Fruit fly (Drosophila melanogaster) whole organism, embryonic: Measurements from ENCODE around the gene Atg8b.

Experiments used
- Antp ChIP-seq: fragments of 200-800 bp; sonication (Bioruptor generic); optimal IDR thresholded peaks from 3 replicates; lab custom pipeline; 2016; ENCODE audit warnings: missing biosample characterization, missing genetic modification characterization
- Asciz ChIP-seq: fragments of 200-800 bp; sonication (Bioruptor generic); optimal IDR thresholded peaks from 2 replicates; lab custom pipeline; 2017; ENCODE audit warnings: missing biosample characterization, mild to moderate bottlenecking, missing genetic modification characterization, missing genetic modification reagents
- CG10209 ChIP-seq: fragments of 200-800 bp; sonication (Bioruptor generic); optimal IDR thresholded peaks from 3 replicates; lab custom pipeline; 2017; ENCODE audit warnings: missing biosample characterization, mild to moderate bottlenecking, missing genetic modification characterization, missing genetic modification reagents
- CG10959 ChIP-seq: fragments of 200-800 bp; sonication (Bioruptor generic); IDR thresholded peaks from 2 replicates; pipeline ENCODE4 v1.3.6; 2022; ENCODE audit warnings: missing biosample characterization, missing genetic modification characterization
- CG11695 ChIP-seq: fragments of 200-800 bp; sonication (Bioruptor generic); IDR thresholded peaks from 3 replicates; pipeline ENCODE4 v1.3.6; 2022; ENCODE audit warnings: missing biosample characterization, missing genetic modification characterization
- CG12155 ChIP-seq: fragments of 200-800 bp; sonication (Bioruptor generic); optimal IDR thresholded peaks from 3 replicates; lab custom pipeline; 2016; ENCODE audit warnings: missing biosample characterization, missing genetic modification characterization
- CG12769 ChIP-seq: fragments of 200-800 bp; sonication (Bioruptor generic); optimal IDR thresholded peaks from 2 replicates; lab custom pipeline; 2019; ENCODE audit warnings: missing biosample characterization, mild to moderate bottlenecking, missing genetic modification characterization, moderate library complexity
- CG14667 ChIP-seq: fragments of 200-800 bp; sonication (Bioruptor generic); IDR thresholded peaks from 2 replicates; pipeline ENCODE4 v1.3.6; 2022; ENCODE audit warnings: missing biosample characterization, missing genetic modification characterization
- CG18599 ChIP-seq: fragments of 200-800 bp; sonication (Bioruptor generic); optimal IDR thresholded peaks from 3 replicates; lab custom pipeline; 2017; ENCODE audit warnings: missing biosample characterization, missing genetic modification characterization, mild to moderate bottlenecking, moderate library complexity, missing genetic modification reagents
- CG2712 ChIP-seq: fragments of 200-800 bp; optimal IDR thresholded peaks from 3 replicates; lab custom pipeline; 2019; ENCODE audit warnings: missing biosample characterization, mild to moderate bottlenecking, missing genetic modification characterization, moderate library complexity
- CG2875 ChIP-seq: fragments of 200-800 bp; sonication (Bioruptor generic); optimal IDR thresholded peaks from 2 replicates; lab custom pipeline; 2017; ENCODE audit warnings: missing biosample characterization, mild to moderate bottlenecking, missing genetic modification characterization, missing genetic modification reagents
- CG31388 ChIP-seq: fragments of 200-800 bp; sonication (Bioruptor generic); optimal IDR thresholded peaks from 2 replicates; lab custom pipeline; 2016; ENCODE audit warnings: missing biosample characterization, missing genetic modification characterization
- CG33557 ChIP-seq: fragments of 200-800 bp; sonication (Bioruptor generic); optimal IDR thresholded peaks from 2 replicates; lab custom pipeline; 2019; ENCODE audit warnings: missing biosample characterization, mild to moderate bottlenecking, missing genetic modification characterization, moderate library complexity
- CG43689 ChIP-seq: fragments of 200-800 bp; sonication (Bioruptor generic); IDR thresholded peaks from 2 replicates; pipeline ENCODE4 v1.3.6; 2022; ENCODE audit warnings: missing biosample characterization, missing genetic modification characterization
- CG4617 ChIP-seq: fragments of 200-800 bp; sonication (Bioruptor generic); optimal IDR thresholded peaks from 3 replicates; lab custom pipeline; 2016; ENCODE audit warnings: missing biosample characterization, missing genetic modification characterization, borderline replicate concordance
- CG7271 ChIP-seq: fragments of 200-800 bp; sonication (Bioruptor generic); optimal IDR thresholded peaks from 2 replicates; lab custom pipeline; 2018; ENCODE audit warnings: missing biosample characterization, mild to moderate bottlenecking, missing genetic modification characterization, moderate library complexity
- CG8765 ChIP-seq: fragments of 200-800 bp; sonication (Bioruptor generic); IDR thresholded peaks from 2 replicates; pipeline ENCODE4 v1.3.6; 2022; ENCODE audit warnings: missing biosample characterization, missing genetic modification characterization
- CG9727 ChIP-seq: fragments of 200-800 bp; sonication (Bioruptor generic); optimal IDR thresholded peaks from 3 replicates; lab custom pipeline; 2017; ENCODE audit warnings: missing biosample characterization, mild to moderate bottlenecking, missing genetic modification characterization
- Camta ChIP-seq: fragments of 200-800 bp; sonication (Bioruptor generic); optimal IDR thresholded peaks from 2 replicates; lab custom pipeline; 2016; ENCODE audit warnings: missing biosample characterization, missing genetic modification characterization
- D19A ChIP-seq: fragments of 200-800 bp; optimal IDR thresholded peaks from 3 replicates; lab custom pipeline; 2019; ENCODE audit warnings: missing biosample characterization, mild to moderate bottlenecking, missing genetic modification characterization, moderate library complexity
- Doc3 ChIP-seq: fragments of 200-800 bp; sonication (Bioruptor generic); IDR thresholded peaks from 3 replicates; pipeline ENCODE4 v1.3.6; 2022; ENCODE audit warnings: missing biosample characterization, missing genetic modification characterization; ENCODE audit not compliant: partially characterized antibody
- Dref ChIP-seq: fragments of 200-800 bp; sonication (Bioruptor generic); IDR thresholded peaks from 2 replicates; pipeline ENCODE4 v1.3.6; 2022; ENCODE audit warnings: missing biosample characterization, missing genetic modification characterization
- Drgx ChIP-seq: fragments of 200-800 bp; sonication (Bioruptor generic); IDR thresholded peaks from 2 replicates; pipeline ENCODE4 v1.3.6; 2022; ENCODE audit warnings: missing biosample characterization, missing genetic modification characterization
- ERR ChIP-seq: fragments of 200-800 bp; sonication (Bioruptor generic); optimal IDR thresholded peaks from 2 replicates; lab custom pipeline; 2016; ENCODE audit warnings: missing biosample characterization, missing genetic modification characterization
- Hey ChIP-seq: fragments of 200-800 bp; sonication (Bioruptor generic); optimal IDR thresholded peaks from 3 replicates; lab custom pipeline; 2018; ENCODE audit warnings: missing biosample characterization, mild to moderate bottlenecking, missing genetic modification characterization
- Hmx ChIP-seq: fragments of 200-800 bp; sonication (Bioruptor generic); optimal IDR thresholded peaks from 2 replicates; lab custom pipeline; 2016; ENCODE audit warnings: missing biosample characterization, missing genetic modification characterization
- Mes4 ChIP-seq: fragments of 200-800 bp; sonication (Bioruptor generic); optimal IDR thresholded peaks from 2 replicates; lab custom pipeline; 2016; ENCODE audit warnings: missing biosample characterization, missing genetic modification characterization
- Ptx1 ChIP-seq: fragments of 200-800 bp; sonication (Bioruptor generic); IDR thresholded peaks from 2 replicates; pipeline ENCODE4 v1.3.6; 2022; ENCODE audit warnings: missing biosample characterization, missing genetic modification characterization
- Scr ChIP-seq: fragments of 200-800 bp; sonication (Bioruptor generic); IDR thresholded peaks from 2 replicates; pipeline ENCODE4 v1.3.6; 2022; ENCODE audit warnings: missing biosample characterization, missing genetic modification characterization; ENCODE audit not compliant: partially characterized antibody
- Sin3A ChIP-seq: fragments of >200 bp; optimal IDR thresholded peaks from 2 replicates; lab custom pipeline; 2018
- ase ChIP-seq: fragments of 200-800 bp; sonication (Bioruptor generic); IDR thresholded peaks from 3 replicates; pipeline ENCODE4 v1.3.6; 2022; ENCODE audit warnings: missing biosample characterization, missing genetic modification characterization
- bbx ChIP-seq: fragments of 200-800 bp; sonication (Bioruptor generic); IDR thresholded peaks from 2 replicates; pipeline ENCODE4 v1.3.6; 2022; ENCODE audit warnings: missing biosample characterization, missing genetic modification characterization; ENCODE audit not compliant: partially characterized antibody
- br ChIP-seq: fragments of >200 bp; optimal IDR thresholded peaks from 2 replicates; lab custom pipeline; 2017
- bsh ChIP-seq, 2 experiments: fragments of 200-800 bp; sonication (Bioruptor generic); optimal IDR thresholded peaks; 2 replicates each; lab custom pipeline; 2017 to 2018; ENCODE audit warnings: mild to moderate bottlenecking in 2 of 2, missing biosample characterization in 2 of 2, missing genetic modification characterization in 2 of 2, moderate library complexity in 1 of 2
- cad ChIP-seq: fragments of >200 bp; optimal IDR thresholded peaks from 2 replicates; lab custom pipeline; 2017; ENCODE audit warnings: missing biosample characterization, missing genetic modification characterization
- corto ChIP-seq: fragments of 200-800 bp; sonication (Bioruptor generic); optimal IDR thresholded peaks from 2 replicates; lab custom pipeline; 2016; ENCODE audit warnings: missing biosample characterization, mild to moderate bottlenecking, missing genetic modification characterization, moderate library complexity
- fd3F ChIP-seq: fragments of 200-800 bp; sonication (Bioruptor generic); optimal IDR thresholded peaks from 2 replicates; lab custom pipeline; 2018; ENCODE audit warnings: missing biosample characterization, mild to moderate bottlenecking, missing genetic modification characterization, moderate library complexity
- fu2 ChIP-seq: fragments of 200-800 bp; sonication (Bioruptor generic); optimal IDR thresholded peaks from 2 replicates; lab custom pipeline; 2016; ENCODE audit warnings: missing biosample characterization, missing genetic modification characterization
- gcm ChIP-seq: fragments of 200-800 bp; sonication (Bioruptor generic); optimal IDR thresholded peaks from 2 replicates; lab custom pipeline; 2019; ENCODE audit warnings: missing biosample characterization, mild to moderate bottlenecking, missing genetic modification characterization, moderate library complexity
- gfzf ChIP-seq: fragments of 200-800 bp; sonication (Bioruptor generic); optimal IDR thresholded peaks from 2 replicates; lab custom pipeline; 2016; ENCODE audit warnings: missing biosample characterization, mild to moderate bottlenecking, missing genetic modification characterization, moderate library complexity
- gt ChIP-seq: fragments of 200-800 bp; sonication (Bioruptor generic); IDR thresholded peaks from 2 replicates; pipeline ENCODE4 v1.3.6; 2022; ENCODE audit warnings: missing biosample characterization, missing genetic modification characterization
- h ChIP-seq: fragments of >200 bp; optimal IDR thresholded peaks from 2 replicates; lab custom pipeline; 2017
- her ChIP-seq: fragments of 200-800 bp; sonication (Bioruptor generic); optimal IDR thresholded peaks from 2 replicates; lab custom pipeline; 2016; ENCODE audit warnings: missing biosample characterization, missing genetic modification characterization
- ind ChIP-seq: fragments of 200-800 bp; sonication (Bioruptor generic); optimal IDR thresholded peaks from 3 replicates; lab custom pipeline; 2016; ENCODE audit warnings: missing biosample characterization, missing genetic modification characterization
- nom ChIP-seq: fragments of 200-800 bp; sonication (Bioruptor generic); optimal IDR thresholded peaks from 2 replicates; lab custom pipeline; 2017; ENCODE audit warnings: missing biosample characterization, missing genetic modification characterization, mild to moderate bottlenecking, moderate library complexity, missing genetic modification reagents
- onecut ChIP-seq: fragments of 200-800 bp; sonication (Bioruptor generic); IDR thresholded peaks from 2 replicates; pipeline ENCODE4 v1.3.6; 2022; ENCODE audit warnings: missing biosample characterization, missing genetic modification characterization
- psq ChIP-seq: fragments of 200-800 bp; sonication (Bioruptor generic); optimal IDR thresholded peaks from 2 replicates; lab custom pipeline; 2017; ENCODE audit warnings: missing biosample characterization, missing genetic modification characterization
- slbo ChIP-seq: fragments of 200-800 bp; sonication (Bioruptor generic); IDR thresholded peaks from 2 replicates; pipeline ENCODE4 v1.3.6; 2022; ENCODE audit warnings: missing biosample characterization, missing genetic modification characterization
- vnd ChIP-seq: fragments of 200-800 bp; sonication (Bioruptor generic); IDR thresholded peaks from 3 replicates; pipeline ENCODE4 v1.3.6; 2022; ENCODE audit warnings: missing biosample characterization, missing genetic modification characterization; ENCODE audit not compliant: partially characterized antibody
- zfh1 ChIP-seq: fragments of 200-800 bp; sonication (Bioruptor generic); IDR thresholded peaks from 3 replicates; pipeline ENCODE4 v1.3.6; 2022; ENCODE audit warnings: missing biosample characterization, missing genetic modification characterization

Atg8b gene

DNA sequence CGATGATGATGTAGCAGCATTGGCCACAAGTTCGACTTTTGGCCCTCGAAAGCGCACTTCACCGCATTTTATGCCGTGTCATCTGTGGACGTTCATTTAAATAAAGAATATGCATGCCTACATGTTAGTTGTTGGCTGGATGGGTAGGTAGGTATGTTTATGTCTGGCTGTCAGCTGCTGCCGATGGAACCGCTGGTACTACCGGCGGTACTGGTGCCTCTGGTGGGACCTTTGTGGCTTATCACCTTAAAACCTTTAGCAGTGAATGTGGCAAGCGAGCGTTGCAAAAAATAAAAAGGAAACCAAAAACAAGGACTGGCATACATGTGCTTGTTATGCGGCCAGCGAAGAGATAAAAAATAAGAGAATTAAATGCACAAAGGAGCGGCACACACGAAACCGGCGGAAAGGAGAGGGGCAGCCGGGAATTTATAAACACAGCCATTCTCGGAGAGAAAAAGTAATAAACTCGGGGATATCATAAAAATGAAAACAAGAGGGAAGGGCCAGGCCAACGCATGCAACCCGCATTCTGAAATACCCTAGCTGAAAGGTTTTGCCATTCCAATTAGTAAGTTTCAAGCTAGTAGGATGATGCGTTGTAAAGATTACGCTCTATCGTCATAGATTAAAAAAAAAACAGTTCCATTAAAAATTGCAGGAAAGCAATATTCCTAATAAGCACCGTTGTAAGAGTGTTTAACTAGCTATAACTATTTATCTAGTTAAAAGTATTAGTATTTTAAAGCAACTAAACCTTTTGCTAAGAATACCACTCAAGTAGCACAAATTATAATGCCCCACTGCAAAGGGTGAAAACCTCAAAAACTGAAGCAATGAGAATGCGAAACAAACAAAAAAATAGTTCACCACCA is 22.7 kb downstream of the Atg8b start:
- TF ChIP-seq bbx (GFP tag; lab: Robert Waterston, UW) (no peak), CG14667 (GFP tag; lab: Robert Waterston, UW) (no peak), Sin3A (lab: Kevin White, UChicago) (no peak), ERR (GFP tag; lab: Kevin White, UChicago) (no peak), corto (GFP tag; lab: Kevin White, UChicago) (peak; percentile 21), her (GFP tag; lab: Kevin White, UChicago) (no peak), CG10209 (no peak), cad (GFP tag; lab: Kevin White, UChicago) (peak; percentile 35), Dref (GFP tag; lab: Robert Waterston, UW) (no peak), Asciz (GFP tag; lab: Kevin White, UChicago) (no peak), ase (GFP tag; lab: Robert Waterston, UW) (no peak), Hey (tag; lab: Kevin White, UChicago) (no peak), ind (no peak), CG2712 (tag; lab: Kevin White, UChicago) (no peak), CG4617 (GFP tag; lab: Kevin White, UChicago) (no peak), CG2875 (GFP tag; lab: Kevin White, UChicago) (no peak), slbo (GFP tag; lab: Robert Waterston, UW) (no peak), nom (GFP tag; lab: Kevin White, UChicago) (peak; percentile 33), CG11695 (GFP tag; lab: Robert Waterston, UW) (no peak), fd3F (GFP tag; lab: Kevin White, UChicago) (no peak), CG12155 (GFP tag; lab: Kevin White, UChicago) (no peak), vnd (no peak), CG31388 (GFP tag; lab: Kevin White, UChicago) (no peak), CG12769 (tag; lab: Kevin White, UChicago) (no peak), gfzf (no peak), Scr (no peak), Antp (GFP tag; lab: Kevin White, UChicago) (no peak), onecut (GFP tag; lab: Robert Waterston, UW) (no peak), Drgx (GFP tag; lab: Robert Waterston, UW) (peak; percentile 55; the same call in 1 of the 2 replicates), br (lab: Kevin White, UChicago) (no peak), CG9727 (GFP tag; lab: Kevin White, UChicago) (no peak), bsh (GFP tag; optimal IDR thresholded peaks at IDR 0.05; lab: Kevin White, UChicago) (peak in 1 of 2 experiments; percentile 62), fu2 (GFP tag; lab: Kevin White, UChicago) (no peak), Mes4 (no peak), h (lab: Kevin White, UChicago) (no peak), gt (GFP tag; lab: Robert Waterston, UW) (no peak), CG18599 (GFP tag; lab: Kevin White, UChicago) (no peak), gcm (GFP tag; lab: Kevin White, UChicago) (peak; percentile 59), CG43689 (GFP tag; lab: Robert Waterston, UW) (no peak), CG8765 (GFP tag; lab: Robert Waterston, UW) (no peak), psq (GFP tag; lab: Kevin White, UChicago) (peak; percentile 10), CG33557 (GFP tag; lab: Kevin White, UChicago) (no peak), CG10959 (GFP tag; lab: Robert Waterston, UW) (no peak), Camta (GFP tag; lab: Kevin White, UChicago) (no peak), D19A (tag; lab: Kevin White, UChicago) (peak; percentile 59), zfh1 (GFP tag; lab: Robert Waterston, UW) (no peak), CG7271 (tag; lab: Kevin White, UChicago) (no peak), Ptx1 (GFP tag; lab: Robert Waterston, UW) (no peak), Hmx (GFP tag; lab: Kevin White, UChicago) (no peak), Doc3 (GFP tag; lab: Robert Waterston, UW) (no peak)
